Worm (Caenorhabditis elegans) whole organism, midembryonic: ENCODE data around the gene cytb-5.1.
A peak's percentile ranks its signal among the peaks of the same experiment; 100 is the strongest.

Experiments used
- T22C8.4 ChIP-seq: fragments of 200-800 bp; sonication (Bioruptor generic); IDR thresholded peaks from 2 replicates; pipeline ENCODE4 v1.3.6; 2022; ENCODE audit warnings: missing genetic modification characterization, missing compliant biosample characterization
- cog-1 ChIP-seq: sonication (generic microtip); optimal IDR thresholded peaks from 2 replicates; lab custom pipeline; 2016; ENCODE audit warnings: missing genetic modification characterization, missing compliant biosample characterization
- flt-1 ChIP-seq: fragments of 200-800 bp; sonication (Bioruptor generic); IDR thresholded peaks from 2 replicates; pipeline ENCODE4 v1.3.6; 2022; ENCODE audit warnings: missing genetic modification characterization, missing compliant biosample characterization
- klf-2 ChIP-seq: fragments of 200-800 bp; sonication (Bioruptor generic); conservative IDR thresholded peaks from 2 replicates; pipeline ENCODE4 v1.3.6; 2022; ENCODE audit warnings: missing genetic modification reagents, missing genetic modification characterization, missing compliant biosample characterization
- med-1 ChIP-seq: sonication (generic microtip); optimal IDR thresholded peaks from 2 replicates; lab custom pipeline; 2017; ENCODE audit warnings: missing genetic modification characterization, mild to moderate bottlenecking, missing compliant biosample characterization, antibody characterized with exemption, missing genetic modification reagents; ENCODE audit not compliant: insufficient read depth
- ref-1 ChIP-seq: fragments of 200-800 bp; sonication (Bioruptor generic); conservative IDR thresholded peaks from 2 replicates; pipeline ENCODE4 v1.3.6; 2022; ENCODE audit warnings: missing genetic modification reagents, missing genetic modification characterization, missing compliant biosample characterization
- tab-1 ChIP-seq: fragments of 200-800 bp; sonication (Bioruptor generic); IDR thresholded peaks from 2 replicates; pipeline ENCODE4 v1.3.6; 2022; ENCODE audit warnings: missing genetic modification characterization, missing compliant biosample characterization
- ztf-23 ChIP-seq: fragments of 200-800 bp; sonication (Bioruptor generic); IDR thresholded peaks from 2 replicates; pipeline ENCODE4 v1.3.6; 2022; ENCODE audit warnings: missing genetic modification reagents, missing genetic modification characterization, missing compliant biosample characterization
- ztf-29 ChIP-seq: fragments of 200-800 bp; sonication (Bioruptor generic); IDR thresholded peaks from 2 replicates; pipeline ENCODE4 v1.3.6; 2022; ENCODE audit warnings: missing genetic modification reagents, missing genetic modification characterization, missing compliant biosample characterization

Gene cytb-5.1

DNA sequence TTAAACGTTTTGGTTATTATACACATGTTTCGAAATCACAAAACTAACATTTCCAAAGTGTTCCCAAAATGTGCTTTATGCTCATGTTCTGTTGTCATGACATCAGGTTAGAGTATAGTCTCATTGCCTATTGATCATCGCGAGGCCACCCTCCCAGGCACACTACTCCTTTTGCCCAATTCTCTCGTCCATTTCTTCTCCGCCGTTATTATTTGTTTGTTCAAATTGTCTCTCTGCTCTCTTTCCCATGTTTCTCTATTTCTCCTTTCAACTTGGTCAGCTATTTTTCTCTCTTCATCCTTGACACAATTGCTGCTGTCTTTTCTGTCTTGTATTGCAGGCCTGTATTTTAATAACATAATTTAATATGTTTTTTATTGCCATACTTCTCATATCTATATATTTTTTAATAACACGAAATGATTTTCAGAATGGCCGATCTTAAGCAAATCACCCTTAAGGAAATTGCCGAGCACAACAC, at the start of gene cytb-5.1:
TSS of gene cytb-5.1 (plus strand) at position 431 of the 481 bp plus-strand sequence.
- no peak for TF ChIP-seq med-1 (GFP tag; lab: Kevin White, UChicago)
- TF ChIP-seq ref-1 (GFP tag; lab: Robert Waterston, UW), result no peak
- no peak for TF ChIP-seq tab-1
- no peak for TF ChIP-seq T22C8.4 (GFP tag; lab: Robert Waterston, UW)
- no peak for TF ChIP-seq ztf-29
- no peak for TF ChIP-seq flt-1 (GFP tag; lab: Robert Waterston, UW)
- no peak for TF ChIP-seq cog-1 (tag; lab: Kevin White, UChicago)
- TF ChIP-seq ztf-23 (GFP tag; lab: Robert Waterston, UW), result no peak
- no peak for TF ChIP-seq klf-2

ce11 chrX:13952347-13952746, 49.4 kb upstream of the cytb-5.1 start:
- TF ChIP-seq ztf-23 (GFP tag; lab: Robert Waterston, UW), result no peak

ce11 chrX:13958451-13958850, 43.3 kb upstream of the cytb-5.1 start:
- no peak for TF ChIP-seq ztf-29
- TF ChIP-seq ztf-23 (GFP tag; lab: Robert Waterston, UW), result no peak
- TF ChIP-seq tab-1, result no peak
- TF ChIP-seq cog-1 (tag; lab: Kevin White, UChicago), result no peak
- no peak for TF ChIP-seq ref-1 (GFP tag; lab: Robert Waterston, UW)
- TF ChIP-seq flt-1 (GFP tag; lab: Robert Waterston, UW), result no peak
- TF ChIP-seq T22C8.4 (GFP tag; lab: Robert Waterston, UW), result no peak
- TF ChIP-seq med-1 (GFP tag; lab: Kevin White, UChicago), result no peak
- no peak for TF ChIP-seq klf-2

DNA sequence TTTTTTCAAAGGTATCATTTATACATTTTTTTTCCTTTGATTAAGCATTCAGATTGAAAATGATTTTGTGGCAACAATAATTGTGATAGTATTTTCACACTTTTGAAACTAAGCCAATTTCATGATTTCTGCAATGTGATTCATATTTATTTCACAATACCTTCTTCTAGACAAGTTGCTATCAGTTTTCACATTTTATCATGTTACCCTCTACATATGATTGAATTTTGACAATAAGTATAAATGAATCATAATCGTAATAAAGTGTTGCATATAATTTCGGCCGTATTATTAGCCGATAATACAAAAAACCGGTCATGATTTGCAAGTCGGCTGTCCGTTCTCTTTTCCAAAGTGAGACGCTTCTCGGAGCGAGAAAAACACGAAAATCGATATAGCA, 42.3 kb upstream of the cytb-5.1 start:
- no peak for TF ChIP-seq ref-1 (GFP tag; lab: Robert Waterston, UW)
- TF ChIP-seq cog-1 (tag; lab: Kevin White, UChicago), result no peak
- no peak for TF ChIP-seq flt-1 (GFP tag; lab: Robert Waterston, UW)
- TF ChIP-seq ztf-29, result no peak
- TF ChIP-seq ztf-23 (GFP tag; lab: Robert Waterston, UW), result no peak
- no peak for TF ChIP-seq T22C8.4 (GFP tag; lab: Robert Waterston, UW)
- no peak for TF ChIP-seq klf-2
- TF ChIP-seq med-1 (GFP tag; lab: Kevin White, UChicago), result no peak
- no peak for TF ChIP-seq tab-1

DNA sequence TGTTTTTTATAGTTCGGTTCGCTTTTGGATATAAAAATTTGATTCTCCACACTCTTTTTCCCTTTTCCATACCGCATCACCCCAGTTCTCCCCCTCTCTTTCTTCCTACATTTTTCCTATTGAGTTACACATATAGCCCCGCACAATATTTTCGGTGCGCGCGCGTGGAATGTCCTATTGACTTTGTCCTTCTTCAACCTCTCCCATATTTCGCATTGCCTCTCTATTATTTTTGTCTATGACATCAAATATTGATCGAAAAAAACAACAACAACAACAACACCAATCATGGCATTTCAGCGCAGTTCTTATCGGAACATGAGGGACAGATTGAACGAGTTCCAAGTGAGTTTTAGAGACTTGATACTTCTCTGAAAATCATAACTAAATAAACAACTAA, 41.9 kb upstream of the cytb-5.1 start, which contains the start of gene syx-2:
TSS of gene syx-2 (plus strand) at position 301 of the 400 bp plus-strand sequence.
- TF ChIP-seq tab-1 (no peak), ztf-23 (GFP tag; lab: Robert Waterston, UW) (no peak), T22C8.4 (GFP tag; lab: Robert Waterston, UW) (no peak), med-1 (GFP tag; lab: Kevin White, UChicago) (no peak), flt-1 (GFP tag; lab: Robert Waterston, UW) (no peak), klf-2 (no peak), ref-1 (GFP tag; lab: Robert Waterston, UW) (no peak), cog-1 (tag; lab: Kevin White, UChicago) (no peak), ztf-29 (no peak)

DNA sequence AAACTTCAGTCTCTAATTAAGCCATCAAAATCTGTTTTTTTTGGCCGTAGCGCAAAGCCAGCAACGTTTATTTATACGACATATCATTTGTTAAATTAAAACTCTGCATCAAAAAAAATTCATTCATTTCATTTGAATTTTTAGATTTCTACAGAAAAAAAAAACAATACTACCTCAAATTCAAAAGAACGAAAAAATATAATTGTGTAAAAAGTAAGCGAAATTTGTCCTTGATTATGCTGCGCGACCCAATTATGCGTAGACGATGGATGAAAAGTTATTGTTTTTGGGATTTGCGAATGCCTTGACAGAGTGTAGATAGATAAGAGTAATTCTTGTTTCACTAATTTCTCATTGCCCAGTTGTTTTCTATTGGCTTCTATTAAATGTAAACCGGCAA, 38.5 kb upstream of the cytb-5.1 start, which contains the start of gene F48F7.3:
TSS of gene F48F7.3 (plus strand) at position 301 of the 400 bp plus-strand sequence.
- TF ChIP-seq cog-1 (tag; lab: Kevin White, UChicago), result no peak
- no peak for TF ChIP-seq T22C8.4 (GFP tag; lab: Robert Waterston, UW)

- TF ChIP-seq cog-1 (tag; lab: Kevin White, UChicago) (no peak), ref-1 (GFP tag; lab: Robert Waterston, UW) (no peak), flt-1 (GFP tag; lab: Robert Waterston, UW) (no peak), ztf-29 (no peak), T22C8.4 (GFP tag; lab: Robert Waterston, UW) (no peak), tab-1 (no peak), ztf-23 (GFP tag; lab: Robert Waterston, UW) (no peak), klf-2 (no peak), med-1 (GFP tag; lab: Kevin White, UChicago) (no peak)
These were observed 33.4 kb upstream of the cytb-5.1 start, which contains the start of gene pqn-39 for ce11 chrX:13968292-13968691. Gene pqn-39 (minus strand): TSS chrX:13968676.

DNA sequence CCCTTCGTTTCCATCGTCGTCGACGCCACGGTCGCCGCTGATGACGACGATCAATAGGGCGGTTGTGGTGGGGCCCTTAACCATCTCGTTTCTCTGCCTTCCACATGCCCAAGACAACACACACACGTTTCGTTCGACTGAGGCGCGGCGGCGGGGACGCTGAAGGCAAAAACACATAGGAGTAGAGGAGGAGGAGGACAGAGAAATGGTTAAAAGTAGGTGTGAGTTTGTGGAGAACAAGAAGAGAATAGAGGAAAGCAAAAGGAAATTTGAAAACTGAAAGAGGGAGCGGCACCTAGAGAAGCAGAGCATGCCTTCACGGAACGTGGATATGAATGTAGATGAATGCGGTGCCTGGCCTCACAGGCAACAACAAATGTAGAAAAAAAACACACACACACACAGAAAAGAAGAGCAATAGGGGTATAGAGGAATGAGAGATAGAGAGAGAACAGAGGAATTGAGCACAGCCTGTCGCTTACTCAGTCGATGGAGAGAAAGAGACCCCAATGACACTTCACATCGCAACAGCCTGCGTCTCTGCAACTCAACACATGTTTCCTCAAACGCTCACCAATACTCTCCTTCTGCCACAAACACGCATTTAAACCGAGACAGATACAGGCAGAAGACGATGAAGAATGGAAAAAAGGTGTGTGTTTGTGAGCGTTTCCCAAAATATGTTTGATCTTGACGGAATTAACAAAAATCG, 32.3 kb upstream of the cytb-5.1 start:
- no peak for TF ChIP-seq med-1 (GFP tag; lab: Kevin White, UChicago)
- no peak; the same call in 1 of the 2 replicates for TF ChIP-seq klf-2
- TF ChIP-seq T22C8.4 (GFP tag; lab: Robert Waterston, UW), result 0 out of 2 replicates have a peak, but pooled peaks have one; percentile 22
- no peak for TF ChIP-seq flt-1 (GFP tag; lab: Robert Waterston, UW)
- peak; percentile 62 for TF ChIP-seq cog-1 (tag; lab: Kevin White, UChicago)
- 0 out of 2 replicates have a peak, but pooled peaks have one; percentile 19 for TF ChIP-seq ztf-23 (GFP tag; lab: Robert Waterston, UW)
- 0 out of 2 replicates have a peak, but pooled peaks have one; percentile 15 for TF ChIP-seq tab-1
- no peak for TF ChIP-seq ref-1 (GFP tag; lab: Robert Waterston, UW)
- no peak for TF ChIP-seq ztf-29

DNA sequence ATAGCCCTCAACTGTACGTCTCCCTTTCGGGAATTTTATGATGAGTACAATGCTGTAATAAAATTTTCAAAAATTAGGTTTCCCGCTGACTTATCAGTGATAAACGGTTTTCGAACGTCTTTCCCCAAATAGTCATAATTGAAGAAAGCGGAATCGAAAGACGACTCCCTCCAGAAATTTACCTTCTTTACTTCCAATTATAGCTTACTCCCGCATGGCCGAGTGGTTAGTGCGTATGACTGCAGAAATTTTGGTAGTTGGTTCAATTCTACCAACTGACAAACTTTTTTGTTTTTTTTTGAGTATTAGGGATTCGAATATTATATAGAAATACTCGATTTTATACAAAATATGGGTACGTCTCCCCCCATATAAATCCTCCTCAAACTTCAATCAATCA, 28.6 kb upstream of the cytb-5.1 start:
- TF ChIP-seq ztf-23 (GFP tag; lab: Robert Waterston, UW), result 0 out of 2 replicates have a peak, but pooled peaks have one; percentile 26
- 0 out of 2 replicates have a peak, but pooled peaks have one; percentile 20 for TF ChIP-seq flt-1 (GFP tag; lab: Robert Waterston, UW)

- TF ChIP-seq klf-2 (no peak), ztf-29 (no peak), tab-1 (no peak), T22C8.4 (GFP tag; lab: Robert Waterston, UW) (no peak), ztf-23 (GFP tag; lab: Robert Waterston, UW) (no peak), flt-1 (GFP tag; lab: Robert Waterston, UW) (no peak), cog-1 (tag; lab: Kevin White, UChicago) (no peak), med-1 (GFP tag; lab: Kevin White, UChicago) (no peak), ref-1 (GFP tag; lab: Robert Waterston, UW) (no peak)
These were observed 28.0 kb upstream of the cytb-5.1 start for ce11 chrX:13973769-13974168.
